Fruit fly (Drosophila melanogaster) whole organism, embryonic: ENCODE measurements around the gene CG10486.

Source experiments
- Aef1 ChIP-seq: fragments of 200-800 bp; sonication (Bioruptor generic); IDR thresholded peaks from 3 replicates; pipeline ENCODE4 v1.3.6; 2022; ENCODE audit warnings: missing biosample characterization, missing genetic modification characterization
- C15 ChIP-seq: fragments of 200-800 bp; sonication (Bioruptor generic); IDR thresholded peaks from 3 replicates; pipeline ENCODE4 v1.3.6; 2022; ENCODE audit warnings: missing biosample characterization, missing genetic modification characterization
- CG13287 ChIP-seq: fragments of 200-800 bp; sonication (Bioruptor generic); IDR thresholded peaks from 2 replicates; pipeline ENCODE4 v1.3.6; 2022; ENCODE audit warnings: missing biosample characterization, missing genetic modification characterization; ENCODE audit not compliant: partially characterized antibody
- CG14441 ChIP-seq: fragments of 200-800 bp; sonication (Bioruptor generic); IDR thresholded peaks from 2 replicates; pipeline ENCODE4 v1.3.6; 2022; ENCODE audit warnings: missing biosample characterization, missing genetic modification characterization
- CG15011 ChIP-seq: fragments of 200-800 bp; sonication (Bioruptor generic); optimal IDR thresholded peaks from 3 replicates; lab custom pipeline; 2018; ENCODE audit warnings: missing biosample characterization, mild to moderate bottlenecking, missing genetic modification characterization
- CG15514 ChIP-seq: fragments of 200-800 bp; sonication (Bioruptor generic); optimal IDR thresholded peaks from 3 replicates; lab custom pipeline; 2017; ENCODE audit warnings: missing biosample characterization, missing genetic modification characterization, mild to moderate bottlenecking, moderate library complexity, missing genetic modification reagents
- CG17385 ChIP-seq: fragments of 200-800 bp; sonication (Bioruptor generic); optimal IDR thresholded peaks from 3 replicates; lab custom pipeline; 2018; ENCODE audit warnings: missing biosample characterization, mild to moderate bottlenecking, missing genetic modification characterization
- CG18011 ChIP-seq: fragments of 200-800 bp; sonication (Bioruptor generic); optimal IDR thresholded peaks from 2 replicates; lab custom pipeline; 2017; ENCODE audit warnings: missing biosample characterization, missing genetic modification characterization, mild to moderate bottlenecking, moderate library complexity, missing genotype
- CG2712 ChIP-seq: fragments of 200-800 bp; optimal IDR thresholded peaks from 3 replicates; lab custom pipeline; 2019; ENCODE audit warnings: missing biosample characterization, mild to moderate bottlenecking, missing genetic modification characterization, moderate library complexity
- CG4730 ChIP-seq: fragments of 200-800 bp; sonication (Bioruptor generic); IDR thresholded peaks from 2 replicates; pipeline ENCODE4 v1.3.6; 2022; ENCODE audit warnings: missing biosample characterization, missing genetic modification characterization
- CG6272 ChIP-seq: fragments of 200-800 bp; sonication (Bioruptor generic); IDR thresholded peaks from 2 replicates; pipeline ENCODE4 v1.3.6; 2022; ENCODE audit warnings: missing biosample characterization, missing genetic modification characterization
- CG6854 ChIP-seq: fragments of 200-800 bp; sonication (Bioruptor generic); optimal IDR thresholded peaks from 3 replicates; lab custom pipeline; 2017; ENCODE audit warnings: missing biosample characterization, mild to moderate bottlenecking, missing genetic modification characterization
- CG7786 ChIP-seq: fragments of 200-800 bp; sonication (Bioruptor generic); optimal IDR thresholded peaks from 2 replicates; lab custom pipeline; 2016; ENCODE audit warnings: missing biosample characterization, missing genetic modification characterization
- CG7839 ChIP-seq: fragments of 200-800 bp; sonication (Bioruptor generic); optimal IDR thresholded peaks from 3 replicates; lab custom pipeline; 2018; ENCODE audit warnings: missing biosample characterization, mild to moderate bottlenecking, missing genetic modification characterization, moderate library complexity
- CG8290 ChIP-seq, 3 experiments: fragments of 200-800 bp; sonication (Bioruptor generic); optimal IDR thresholded peaks; 2 replicates each; lab custom pipeline; 2016 to 2019; ENCODE audit warnings: missing biosample characterization in 3 of 3, missing genetic modification characterization in 3 of 3, mild to moderate bottlenecking in 2 of 3, moderate library complexity in 1 of 3
- CkIIα-i1 ChIP-seq: fragments of 200-800 bp; sonication (Bioruptor generic); IDR thresholded peaks from 2 replicates; pipeline ENCODE4 v1.3.6; 2022; ENCODE audit warnings: missing biosample characterization, missing genetic modification characterization
- Deaf1 ChIP-seq: fragments of 200-800 bp; optimal IDR thresholded peaks from 3 replicates; lab custom pipeline; 2019; ENCODE audit warnings: missing biosample characterization, mild to moderate bottlenecking, missing genetic modification characterization, moderate library complexity
- Dfd ChIP-seq, 2 experiments: fragments of >200 bp; optimal IDR thresholded peaks; 2 replicates each; lab custom pipeline; 2017; ENCODE audit warnings: missing biosample characterization in 2 of 2, missing genetic modification characterization in 2 of 2
- E2f2 ChIP-seq: fragments of 200-800 bp; sonication (Bioruptor generic); IDR thresholded peaks from 2 replicates; pipeline ENCODE4 v1.3.6; 2022; ENCODE audit warnings: missing biosample characterization, missing genetic modification characterization
- GATAe ChIP-seq: fragments of 200-800 bp; sonication (Bioruptor generic); conservative IDR thresholded peaks from 2 replicates; pipeline ENCODE4 v1.3.6; 2022; ENCODE audit warnings: missing biosample characterization, missing genetic modification characterization
- HLH54F ChIP-seq: fragments of 200-800 bp; sonication (Bioruptor generic); optimal IDR thresholded peaks from 3 replicates; lab custom pipeline; 2016; ENCODE audit warnings: missing biosample characterization, missing genetic modification characterization
- HmgD ChIP-seq: fragments of 200-800 bp; sonication (Bioruptor generic); optimal IDR thresholded peaks from 3 replicates; lab custom pipeline; 2016; ENCODE audit warnings: missing biosample characterization, missing genetic modification characterization
- Hmr ChIP-seq: fragments of 200-800 bp; sonication (Bioruptor generic); optimal IDR thresholded peaks from 3 replicates; lab custom pipeline; 2017; ENCODE audit warnings: mild to moderate bottlenecking, missing biosample characterization, missing genetic modification reagents, missing genetic modification characterization
- Lim3 ChIP-seq: fragments of 200-800 bp; sonication (Bioruptor generic); IDR thresholded peaks from 2 replicates; pipeline ENCODE4 v1.3.6; 2022; ENCODE audit warnings: missing biosample characterization, missing genetic modification characterization
- Optix ChIP-seq: fragments of 200-800 bp; sonication (Bioruptor generic); IDR thresholded peaks from 3 replicates; pipeline ENCODE4 v1.3.6; 2022; ENCODE audit warnings: missing biosample characterization, missing genetic modification characterization
- PHDP ChIP-seq: fragments of 200-800 bp; sonication (Bioruptor generic); optimal IDR thresholded peaks from 3 replicates; lab custom pipeline; 2018; ENCODE audit warnings: missing biosample characterization, mild to moderate bottlenecking, missing genetic modification characterization, moderate library complexity
- Rfx ChIP-seq: fragments of 200-800 bp; sonication (Bioruptor generic); IDR thresholded peaks from 2 replicates; pipeline ENCODE4 v1.3.6; 2022; ENCODE audit warnings: missing biosample characterization, missing genetic modification characterization
- Side ChIP-seq: fragments of 200-800 bp; sonication (Bioruptor generic); optimal IDR thresholded peaks from 2 replicates; lab custom pipeline; 2016; ENCODE audit warnings: missing biosample characterization, missing genetic modification characterization
- Sry-δ ChIP-seq: fragments of 200-800 bp; sonication (Bioruptor generic); optimal IDR thresholded peaks from 2 replicates; lab custom pipeline; 2016; ENCODE audit warnings: missing biosample characterization, missing genetic modification characterization
- TFAM ChIP-seq: fragments of 200-800 bp; sonication (Bioruptor generic); optimal IDR thresholded peaks from 2 replicates; lab custom pipeline; 2017; ENCODE audit warnings: missing biosample characterization, missing genetic modification characterization, inconsistent platforms
- Tbp ChIP-seq: fragments of >200 bp; optimal IDR thresholded peaks from 2 replicates; lab custom pipeline; 2018; ENCODE audit warnings: missing biosample characterization, missing genetic modification characterization
- Usf ChIP-seq: fragments of 200-800 bp; sonication (Bioruptor generic); optimal IDR thresholded peaks from 2 replicates; lab custom pipeline; 2017; ENCODE audit warnings: missing genotype, missing biosample characterization, missing genetic modification characterization
- abd-A ChIP-seq: fragments of 200-800 bp; sonication (Bioruptor generic); optimal IDR thresholded peaks from 3 replicates; lab custom pipeline; 2019; ENCODE audit warnings: missing biosample characterization, mild to moderate bottlenecking, missing genetic modification characterization, moderate library complexity
- al ChIP-seq: fragments of 200-800 bp; sonication (Bioruptor generic); IDR thresholded peaks from 2 replicates; pipeline ENCODE4 v1.3.6; 2022; ENCODE audit warnings: missing biosample characterization, missing genetic modification characterization
- bowl ChIP-seq: fragments of 200-800 bp; sonication (Bioruptor generic); IDR thresholded peaks from 2 replicates; pipeline ENCODE4 v1.3.6; 2022; ENCODE audit warnings: missing biosample characterization, missing genetic modification characterization
- cato ChIP-seq: fragments of 200-800 bp; sonication (Bioruptor generic); optimal IDR thresholded peaks from 2 replicates; lab custom pipeline; 2016; ENCODE audit warnings: missing biosample characterization, missing genetic modification characterization, borderline replicate concordance
- crol ChIP-seq: fragments of 200-800 bp; sonication (Bioruptor generic); IDR thresholded peaks from 2 replicates; pipeline ENCODE4 v1.3.6; 2022; ENCODE audit warnings: missing biosample characterization, missing genetic modification characterization
- gce ChIP-seq: fragments of 200-800 bp; sonication (Bioruptor generic); IDR thresholded peaks from 3 replicates; pipeline ENCODE4 v1.3.6; 2022; ENCODE audit warnings: missing biosample characterization, missing genetic modification characterization
- gfzf ChIP-seq: fragments of 200-800 bp; sonication (Bioruptor generic); optimal IDR thresholded peaks from 2 replicates; lab custom pipeline; 2016; ENCODE audit warnings: missing biosample characterization, mild to moderate bottlenecking, missing genetic modification characterization, moderate library complexity
- gt ChIP-seq: fragments of 200-800 bp; sonication (Bioruptor generic); IDR thresholded peaks from 2 replicates; pipeline ENCODE4 v1.3.6; 2022; ENCODE audit warnings: missing biosample characterization, missing genetic modification characterization
- hb ChIP-seq: fragments of 200-800 bp; sonication (Bioruptor generic); IDR thresholded peaks from 3 replicates; pipeline ENCODE4 v1.3.6; 2022; ENCODE audit warnings: missing biosample characterization, missing genetic modification characterization; ENCODE audit not compliant: partially characterized antibody
- nerfin-1 ChIP-seq: fragments of 200-800 bp; sonication (Bioruptor generic); optimal IDR thresholded peaks from 3 replicates; lab custom pipeline; 2019; ENCODE audit warnings: missing biosample characterization, mild to moderate bottlenecking, missing genetic modification characterization, moderate library complexity
- onecut ChIP-seq: fragments of 200-800 bp; sonication (Bioruptor generic); IDR thresholded peaks from 2 replicates; pipeline ENCODE4 v1.3.6; 2022; ENCODE audit warnings: missing biosample characterization, missing genetic modification characterization
- pnt ChIP-seq: fragments of 200-800 bp; sonication (Bioruptor generic); optimal IDR thresholded peaks from 3 replicates; lab custom pipeline; 2016; ENCODE audit warnings: missing biosample characterization, missing genetic modification characterization
- psq ChIP-seq: fragments of 200-800 bp; sonication (Bioruptor generic); optimal IDR thresholded peaks from 2 replicates; lab custom pipeline; 2017; ENCODE audit warnings: missing biosample characterization, missing genetic modification characterization
- schlank ChIP-seq: fragments of 200-800 bp; sonication (Bioruptor generic); optimal IDR thresholded peaks from 2 replicates; lab custom pipeline; 2018; ENCODE audit warnings: missing biosample characterization, mild to moderate bottlenecking, missing genetic modification characterization
- sisA ChIP-seq: fragments of 200-800 bp; sonication (Bioruptor generic); IDR thresholded peaks from 2 replicates; pipeline ENCODE4 v1.3.6; 2022; ENCODE audit warnings: missing biosample characterization, missing genetic modification characterization
- slbo ChIP-seq: fragments of 200-800 bp; sonication (Bioruptor generic); IDR thresholded peaks from 2 replicates; pipeline ENCODE4 v1.3.6; 2022; ENCODE audit warnings: missing biosample characterization, missing genetic modification characterization
- slou ChIP-seq: fragments of 200-800 bp; sonication (Bioruptor generic); optimal IDR thresholded peaks from 3 replicates; lab custom pipeline; 2016; ENCODE audit warnings: missing biosample characterization, missing genetic modification characterization
- sqz ChIP-seq: fragments of 200-800 bp; sonication (Bioruptor generic); optimal IDR thresholded peaks from 3 replicates; lab custom pipeline; 2018; ENCODE audit warnings: missing biosample characterization, mild to moderate bottlenecking, missing genetic modification characterization
- sr ChIP-seq: fragments of 200-800 bp; sonication (Bioruptor generic); IDR thresholded peaks from 3 replicates; pipeline ENCODE4 v1.3.6; 2022; ENCODE audit warnings: missing biosample characterization, missing genetic modification characterization

The CG10486 gene

DNA sequence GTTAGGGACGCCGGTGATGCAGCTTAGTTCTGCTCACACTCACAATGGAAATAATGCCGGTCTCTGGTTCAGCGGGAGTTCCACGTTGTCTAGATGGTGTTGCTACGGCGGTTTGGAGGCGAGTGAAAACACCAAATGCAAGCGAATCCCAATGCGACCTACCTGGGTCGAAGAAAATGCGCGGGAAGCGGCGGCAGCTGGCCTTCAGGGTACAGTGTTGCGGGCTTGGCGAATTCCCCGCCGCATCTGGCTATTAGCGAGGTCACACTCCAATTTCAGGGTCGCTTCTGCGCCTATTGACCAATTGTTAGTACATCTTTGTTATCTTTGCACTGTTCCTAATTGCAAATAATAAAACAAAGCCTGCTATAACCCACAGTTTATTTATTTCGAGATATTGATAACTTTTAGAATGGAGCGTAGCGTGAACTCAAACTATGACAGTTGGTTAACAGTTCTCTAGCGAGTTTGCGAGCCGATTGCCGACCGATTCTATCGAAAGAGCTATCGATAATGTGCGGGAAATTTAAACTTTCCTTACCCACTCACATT lies 25.9 kb upstream of the CG10486 start, which contains the start of gene Rcc1 (continued):
- TF ChIP-seq Sry-δ (GFP tag; lab: Kevin White, UChicago) (peak; percentile 87), CG15011 (no peak), slbo (GFP tag; lab: Robert Waterston, UW) (peak; percentile 28; the same call in 1 of the 2 replicates), E2f2 (GFP tag; lab: Robert Waterston, UW) (peak; percentile 94), schlank (tag; lab: Kevin White, UChicago) (no peak), Usf (no peak), crol (GFP tag; lab: Robert Waterston, UW) (peak; percentile 49; the same call in 1 of the 2 replicates), Lim3 (GFP tag; lab: Robert Waterston, UW) (no peak), al (GFP tag; lab: Robert Waterston, UW) (no peak), slou (GFP tag; lab: Kevin White, UChicago) (no peak), CG18011 (GFP tag; lab: Kevin White, UChicago) (no peak), Dfd (GFP tag; optimal IDR thresholded peaks at IDR 0.05; lab: Kevin White, UChicago) (no peak), Optix (GFP tag; lab: Robert Waterston, UW) (no peak), pnt (GFP tag; lab: Kevin White, UChicago) (peak; percentile 13), Rfx (GFP tag; lab: Robert Waterston, UW) (no peak), CG4730 (no peak), HLH54F (GFP tag; lab: Kevin White, UChicago) (peak; percentile 18), HmgD (GFP tag; lab: Kevin White, UChicago) (peak; percentile 75), C15 (GFP tag; lab: Robert Waterston, UW) (no peak), Hmr (GFP tag; lab: Kevin White, UChicago) (no peak), nerfin-1 (tag; lab: Kevin White, UChicago) (no peak), abd-A (tag; lab: Kevin White, UChicago) (no peak), Deaf1 (tag; lab: Kevin White, UChicago) (no peak), cato (GFP tag; lab: Kevin White, UChicago) (no peak), CG6854 (no peak), bowl (GFP tag; lab: Robert Waterston, UW) (no peak), psq (GFP tag; lab: Kevin White, UChicago) (no peak), sisA (no peak), sr (GFP tag; lab: Robert Waterston, UW) (no peak), CG14441 (no peak), Aef1 (GFP tag; lab: Robert Waterston, UW) (no peak), CG8290 (GFP tag; optimal IDR thresholded peaks at IDR 0.05; lab: Kevin White, UChicago) (no peak), CG8290 (tag; optimal IDR thresholded peaks at IDR 0.05; lab: Kevin White, UChicago) (no peak), CkIIα-i1 (GFP tag; lab: Robert Waterston, UW) (no peak), GATAe (GFP tag; lab: Robert Waterston, UW) (no peak), CG6272 (GFP tag; lab: Robert Waterston, UW) (no peak), PHDP (tag; lab: Kevin White, UChicago) (no peak), onecut (GFP tag; lab: Robert Waterston, UW) (no peak), gfzf (GFP tag; lab: Kevin White, UChicago) (peak; percentile 70), Tbp (GFP tag; lab: Kevin White, UChicago) (peak; percentile 64), CG7839 (tag; lab: Kevin White, UChicago) (no peak), hb (GFP tag; lab: Robert Waterston, UW) (peak; percentile 59; the same call in 1 of the 3 replicates), TFAM (GFP tag; lab: Kevin White, UChicago) (no peak), gt (no peak), CG17385 (GFP tag; lab: Kevin White, UChicago) (no peak), sqz (GFP tag; lab: Kevin White, UChicago) (no peak), CG13287 (GFP tag; lab: Robert Waterston, UW) (peak; percentile 78), CG15514 (GFP tag; lab: Kevin White, UChicago) (peak; percentile 90), Side (GFP tag; lab: Kevin White, UChicago) (no peak), gce (GFP tag; lab: Robert Waterston, UW) (no peak), CG2712 (peak; percentile 29), CG7786 (no peak)
